ENCODE assay signal across 3 fruit fly cellular contexts in the genomic region with DNA sequence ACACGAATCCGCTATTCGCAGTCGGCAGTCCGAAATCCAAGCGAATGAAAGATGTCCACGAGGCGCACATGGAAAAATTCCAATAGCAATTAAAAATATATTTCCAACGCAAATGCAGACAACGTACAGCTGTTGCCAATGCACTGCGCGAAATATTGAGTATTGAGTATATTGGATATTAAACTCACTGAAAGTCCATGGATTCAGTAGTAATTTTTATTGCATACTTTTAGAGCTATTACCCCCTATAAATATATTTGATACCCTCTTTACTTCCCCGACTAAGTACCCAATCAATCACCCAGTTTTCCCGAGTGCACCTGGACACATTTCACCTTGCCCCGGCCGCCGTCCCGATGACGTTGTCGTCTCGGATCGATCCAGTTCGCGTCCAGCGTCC.
TF ChIP-seq lines count a peak whose summit lies in the region.

No protein-coding gene starts in this region.

- TF ChIP-seq CTCF in whole organism, embryonic (GFP tag; optimal IDR thresholded peaks at IDR 0.05; lab: Kevin White, UChicago): no peak

TF ChIP-seq in whole organism, embryonic, 481 proteins besides CTCF, POLR2A, EP300 and RAD21:
- TF ChIP-seq Xrp1 (GFP tag; IDR thresholded peaks at IDR 0.05; lab: Robert Waterston, UW) (peak; percentile 7; the same call in 1 of the 2 replicates), br (optimal IDR thresholded peaks at IDR 0.05; lab: Kevin White, UChicago) (no peak), zf30C (GFP tag; optimal IDR thresholded peaks at IDR 0.05; lab: Kevin White, UChicago) (peak; percentile 57), Drgx (GFP tag; IDR thresholded peaks at IDR 0.05; lab: Robert Waterston, UW) (peak; percentile 77), CG1603 (tag; optimal IDR thresholded peaks at IDR 0.05; lab: Kevin White, UChicago) (peak; percentile 0), bsh (GFP tag; optimal IDR thresholded peaks at IDR 0.05; lab: Kevin White, UChicago) (peak in 1 of 2 experiments; percentile 23), CG1233 (GFP tag; optimal IDR thresholded peaks at IDR 0.05; lab: Kevin White, UChicago) (no peak), Med (GFP tag; lab: Kevin White, UChicago) (peak; percentile 52)

TF ChIP-seq in whole organism, prepupa, 60 proteins besides CTCF, POLR2A, EP300 and RAD21 (continues in another document):
- TF ChIP-seq CG1621 (tag; optimal IDR thresholded peaks at IDR 0.05; lab: Kevin White, UChicago) (peak; percentile 3), CG6808 (GFP tag; optimal IDR thresholded peaks at IDR 0.05; lab: Kevin White, UChicago) (no peak), CG6276 (GFP tag; optimal IDR thresholded peaks at IDR 0.05; lab: Kevin White, UChicago) (peak; percentile 74), Ets21C (GFP tag; optimal IDR thresholded peaks at IDR 0.05; lab: Kevin White, UChicago) (no peak), Eip75B (GFP tag; optimal IDR thresholded peaks at IDR 0.05; lab: Kevin White, UChicago) (peak; percentile 56), fkh (GFP tag; optimal IDR thresholded peaks at IDR 0.05; lab: Kevin White, UChicago) (no peak), lz (GFP tag; optimal IDR thresholded peaks at IDR 0.05; lab: Kevin White, UChicago) (peak; percentile 13), CG7368 (GFP tag; optimal IDR thresholded peaks at IDR 0.05; lab: Kevin White, UChicago) (peak; percentile 17), acj6 (GFP tag; optimal IDR thresholded peaks at IDR 0.05; lab: Kevin White, UChicago) (peak; percentile 16), eg (GFP tag; IDR thresholded peaks at IDR 0.05; lab: Robert Waterston, UW) (peak; percentile 91), ss (GFP tag; optimal IDR thresholded peaks at IDR 0.05; lab: Kevin White, UChicago) (no peak), Met (GFP tag; optimal IDR thresholded peaks at IDR 0.05; lab: Kevin White, UChicago) (peak; percentile 18), Gug (GFP tag; IDR thresholded peaks at IDR 0.05; lab: Robert Waterston, UW) (peak; percentile 68), salr (GFP tag; optimal IDR thresholded peaks at IDR 0.05; lab: Kevin White, UChicago) (peak in 1 of 2 experiments; percentile 63), pdm3 (GFP tag; optimal IDR thresholded peaks at IDR 0.05; lab: Kevin White, UChicago) (peak; percentile 49), Hr38 (GFP tag; optimal IDR thresholded peaks at IDR 0.05; lab: Kevin White, UChicago) (no peak), CG11294 (GFP tag; IDR thresholded peaks at IDR 0.05; lab: Robert Waterston, UW) (peak; percentile 65; the same call in 1 of the 2 replicates), CG32006 (GFP tag; optimal IDR thresholded peaks at IDR 0.05; lab: Kevin White, UChicago) (peak; percentile 95), spab (GFP tag; optimal IDR thresholded peaks at IDR 0.05; lab: Kevin White, UChicago) (peak; percentile 7), cyc (GFP tag; optimal IDR thresholded peaks at IDR 0.05; lab: Kevin White, UChicago) (no peak), dac (GFP tag; optimal IDR thresholded peaks at IDR 0.05; lab: Kevin White, UChicago) (peak; percentile 88), fd85E (GFP tag; optimal IDR thresholded peaks at IDR 0.05; lab: Kevin White, UChicago) (no peak), Ets96B (tag; optimal IDR thresholded peaks at IDR 0.05; lab: Kevin White, UChicago) (peak; percentile 33), CG16779 (tag; optimal IDR thresholded peaks at IDR 0.05; lab: Kevin White, UChicago) (peak; percentile 22), CG3919 (GFP tag; optimal IDR thresholded peaks at IDR 0.05; lab: Kevin White, UChicago) (peak; percentile 75), CG31627 (GFP tag; optimal IDR thresholded peaks at IDR 0.05; lab: Kevin White, UChicago) (no peak), achi (GFP tag; optimal IDR thresholded peaks at IDR 0.05; lab: Kevin White, UChicago) (peak; percentile 73), CG8319 (GFP tag; optimal IDR thresholded peaks at IDR 0.05; lab: Kevin White, UChicago) (no peak), CG15336 (GFP tag; IDR thresholded peaks at IDR 0.05; lab: Robert Waterston, UW) (peak; percentile 87), Smox (GFP tag; optimal IDR thresholded peaks at IDR 0.05; lab: Kevin White, UChicago) (no peak), CG10631 (GFP tag; optimal IDR thresholded peaks at IDR 0.05; lab: Kevin White, UChicago) (peak; percentile 51), Hr39 (GFP tag; optimal IDR thresholded peaks at IDR 0.05; lab: Kevin White, UChicago) (no peak), CG8119 (GFP tag; IDR thresholded peaks at IDR 0.05; lab: Robert Waterston, UW) (peak; percentile 90), Sox102F (GFP tag; optimal IDR thresholded peaks at IDR 0.05; lab: Kevin White, UChicago) (no peak), CG6792 (GFP tag; optimal IDR thresholded peaks at IDR 0.05; lab: Kevin White, UChicago) (no peak), Sox15 (GFP tag; optimal IDR thresholded peaks at IDR 0.05; lab: Kevin White, UChicago) (no peak), CG9139 (GFP tag; optimal IDR thresholded peaks at IDR 0.05; lab: Kevin White, UChicago) (no peak), Sox14 (GFP tag; optimal IDR thresholded peaks at IDR 0.05; lab: Kevin White, UChicago) (peak; percentile 52), net (GFP tag; optimal IDR thresholded peaks at IDR 0.05; lab: Kevin White, UChicago) (peak; percentile 32), CG3032 (tag; optimal IDR thresholded peaks at IDR 0.05; lab: Kevin White, UChicago) (peak; percentile 18)

TF ChIP-seq in whole organism, pupa, 21 proteins besides CTCF, POLR2A, EP300 and RAD21:
- TF ChIP-seq CG17806 (tag; optimal IDR thresholded peaks at IDR 0.05; lab: Kevin White, UChicago): peak; percentile 41
- TF ChIP-seq fd96Ca (GFP tag; IDR thresholded peaks at IDR 0.05; lab: Robert Waterston, UW): peak; percentile 90
- TF ChIP-seq CG4496 (GFP tag; IDR thresholded peaks at IDR 0.05; lab: Robert Waterston, UW): peak; percentile 80
- no peak for TF ChIP-seq Snoo (tag; optimal IDR thresholded peaks at IDR 0.05; lab: Kevin White, UChicago)
- no peak for TF ChIP-seq CG13204 (GFP tag; optimal IDR thresholded peaks at IDR 0.05; lab: Kevin White, UChicago)
- peak; percentile 88 for TF ChIP-seq CG14655 (GFP tag; optimal IDR thresholded peaks at IDR 0.05; lab: Kevin White, UChicago)
- no peak for TF ChIP-seq gl (tag; optimal IDR thresholded peaks at IDR 0.05; lab: Kevin White, UChicago)
- TF ChIP-seq Ets98B (GFP tag; IDR thresholded peaks at IDR 0.05; lab: Robert Waterston, UW): peak; percentile 88
- no peak for TF ChIP-seq CG10348 (GFP tag; IDR thresholded peaks at IDR 0.05; lab: Robert Waterston, UW)
- peak; percentile 61 for TF ChIP-seq Pif1A (GFP tag; optimal IDR thresholded peaks at IDR 0.05; lab: Kevin White, UChicago)
- TF ChIP-seq CG32121 (GFP tag; IDR thresholded peaks at IDR 0.05; lab: Robert Waterston, UW): peak; percentile 84
- peak; percentile 38 for TF ChIP-seq CG8159 (tag; optimal IDR thresholded peaks at IDR 0.05; lab: Kevin White, UChicago)
- peak; percentile 88 for TF ChIP-seq CG8301 (tag; optimal IDR thresholded peaks at IDR 0.05; lab: Kevin White, UChicago)
- no peak for TF ChIP-seq D1 (tag; optimal IDR thresholded peaks at IDR 0.05; lab: Kevin White, UChicago)
- no peak for TF ChIP-seq Pif1B (GFP tag; optimal IDR thresholded peaks at IDR 0.05; lab: Kevin White, UChicago)
- peak; percentile 70 for TF ChIP-seq CG12605 (GFP tag; IDR thresholded peaks at IDR 0.05; lab: Robert Waterston, UW)
- peak; percentile 53; the same call in 1 of the 2 replicates for TF ChIP-seq rn (GFP tag; IDR thresholded peaks at IDR 0.05; lab: Robert Waterston, UW)
- peak; percentile 34 for TF ChIP-seq CG9948 (tag; optimal IDR thresholded peaks at IDR 0.05; lab: Kevin White, UChicago)
- TF ChIP-seq CG34367 (tag; optimal IDR thresholded peaks at IDR 0.05; lab: Kevin White, UChicago): no peak
- TF ChIP-seq EcR (GFP tag; optimal IDR thresholded peaks at IDR 0.05; lab: Kevin White, UChicago): no peak
- peak; percentile 9 for TF ChIP-seq CG15710 (tag; optimal IDR thresholded peaks at IDR 0.05; lab: Kevin White, UChicago)
